Worm (Caenorhabditis elegans): Measurements from ENCODE around the gene ZK512.7.

- no peak for TF ChIP-seq elt-1 (tag; optimal IDR thresholded peaks at IDR 0.05)
- TF ChIP-seq ama-1 (optimal IDR thresholded peaks at IDR 0.05): no peak
- no peak for TF ChIP-seq mdl-1 (tag; optimal IDR thresholded peaks at IDR 0.05)
- no peak for TF ChIP-seq ceh-82 (tag; optimal IDR thresholded peaks at IDR 0.05)
Observed at ce11 chrIII:9109172-9109571, 29.3 kb downstream of the ZK512.7 start, which contains the start of gene cya-1.

Data from whole organism, L2 larva.